Worm (Caenorhabditis elegans): Measurements from ENCODE around the gene nono-1.

DNA sequence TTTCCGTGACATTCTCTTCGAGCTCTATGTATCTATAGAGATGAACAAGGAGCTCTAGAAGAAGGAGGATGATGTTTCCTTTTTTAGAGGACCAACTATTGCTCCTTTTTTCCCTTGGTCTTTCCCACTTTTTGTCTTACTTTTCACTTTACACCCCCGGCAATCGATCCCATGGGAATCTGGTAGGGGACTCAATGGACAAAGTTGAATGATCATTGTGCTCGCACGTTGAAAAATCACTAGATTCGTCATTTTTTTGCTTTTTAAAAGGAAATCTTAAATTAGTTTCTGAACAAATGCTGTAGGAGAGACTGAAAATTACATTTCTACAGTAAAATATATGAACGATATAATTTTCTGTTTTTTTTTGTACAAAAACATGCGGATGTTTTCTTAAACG, 44.0 kb upstream of the nono-1 start:
- no peak for TF ChIP-seq ceh-24 (tag; optimal IDR thresholded peaks at IDR 0.05)
- TF ChIP-seq mec-3 (tag; optimal IDR thresholded peaks at IDR 0.05; ENCODE audit: borderline replicate concordance): no peak
- TF ChIP-seq hlh-6 (tag; optimal IDR thresholded peaks at IDR 0.05): no peak
- no peak for TF ChIP-seq pha-4 (tag; optimal IDR thresholded peaks at IDR 0.05)
